Fruit fly (Drosophila melanogaster) whole organism, prepupa: Measurements from ENCODE around the gene Septin1.

ENCODE experiments used
- CG11762 ChIP-seq: fragments of 200-800 bp; sonication (Bioruptor generic); optimal IDR thresholded peaks from 3 replicates; lab custom pipeline; 2016; ENCODE audit warnings: missing biosample characterization, missing genetic modification characterization; ENCODE audit not compliant: insufficient read depth
- CG16779 ChIP-seq: fragments of 200-800 bp; sonication (Bioruptor generic); optimal IDR thresholded peaks from 3 replicates; lab custom pipeline; 2017; ENCODE audit warnings: missing biosample characterization, mild to moderate bottlenecking, missing genetic modification characterization
- CG34406 ChIP-seq: fragments of 200-800 bp; sonication (Bioruptor generic); optimal IDR thresholded peaks from 3 replicates; lab custom pipeline; 2016; ENCODE audit warnings: missing biosample characterization, missing genetic modification characterization
- CG3919 ChIP-seq: fragments of 200-800 bp; sonication (Bioruptor generic); optimal IDR thresholded peaks from 3 replicates; lab custom pipeline; 2016; ENCODE audit warnings: missing biosample characterization, missing genetic modification characterization
- CG4318 ChIP-seq: fragments of 200-800 bp; sonication (Bioruptor generic); optimal IDR thresholded peaks from 3 replicates; lab custom pipeline; 2017; ENCODE audit warnings: missing biosample characterization, mild to moderate bottlenecking, missing genetic modification characterization
- CG8119 ChIP-seq: fragments of 200-800 bp; sonication (Bioruptor generic); IDR thresholded peaks from 3 replicates; pipeline ENCODE4 v1.3.6; 2022; ENCODE audit warnings: missing biosample characterization, missing genetic modification characterization
- Hr4 ChIP-seq: fragments of 200-800 bp; sonication (Bioruptor generic); optimal IDR thresholded peaks from 3 replicates; lab custom pipeline; 2016; ENCODE audit warnings: missing biosample characterization, missing genetic modification characterization
- OdsH ChIP-seq: fragments of 200-800 bp; sonication (Bioruptor generic); optimal IDR thresholded peaks from 3 replicates; lab custom pipeline; 2016; ENCODE audit warnings: missing biosample characterization, missing genetic modification characterization
- Sox102F ChIP-seq: fragments of 200-800 bp; sonication (Bioruptor generic); optimal IDR thresholded peaks from 2 replicates; lab custom pipeline; 2016; ENCODE audit warnings: missing biosample characterization, mild to moderate bottlenecking, missing genetic modification characterization
- cyc ChIP-seq: fragments of 200-800 bp; sonication (Bioruptor generic); optimal IDR thresholded peaks from 3 replicates; lab custom pipeline; 2016; ENCODE audit warnings: missing biosample characterization, missing genetic modification characterization
- eg ChIP-seq: fragments of 200-800 bp; sonication (Bioruptor generic); IDR thresholded peaks from 3 replicates; pipeline ENCODE4 v1.3.6; 2022; ENCODE audit warnings: missing biosample characterization, missing genetic modification characterization
- spab ChIP-seq: fragments of 200-800 bp; sonication (Bioruptor generic); optimal IDR thresholded peaks from 2 replicates; lab custom pipeline; 2017; ENCODE audit warnings: missing biosample characterization, mild to moderate bottlenecking, missing genetic modification characterization, missing genetic modification reagents
- ss ChIP-seq, 2 experiments: fragments of 200-800 bp; sonication (Bioruptor generic); optimal IDR thresholded peaks; 2 replicates in 1 of 2; 3 replicates in 1 of 2; lab custom pipeline; 2017 to 2018; ENCODE audit warnings: mild to moderate bottlenecking in 2 of 2, missing biosample characterization in 2 of 2, missing genetic modification characterization in 2 of 2, moderate library complexity in 1 of 2
- svp ChIP-seq: fragments of 200-800 bp; sonication (Bioruptor generic); peaks from one replicate; lab custom pipeline; 2016; ENCODE audit warnings: missing biosample characterization, missing genetic modification characterization

- TF ChIP-seq CG8119 = no peak
- peak; percentile 24 to 27 for TF ChIP-seq ss (GFP tag; optimal IDR thresholded peaks at IDR 0.05; lab: Kevin White, UChicago)
- no peak for TF ChIP-seq OdsH
- TF ChIP-seq Sox102F (GFP tag; lab: Kevin White, UChicago) = peak; percentile 23
- no peak for TF ChIP-seq svp
- no peak for TF ChIP-seq CG34406
- peak; percentile 28 for TF ChIP-seq CG16779 (tag; lab: Kevin White, UChicago)
- TF ChIP-seq CG11762 = no peak
- no peak for TF ChIP-seq Hr4 (GFP tag; lab: Kevin White, UChicago)
- TF ChIP-seq spab (GFP tag; lab: Kevin White, UChicago) = no peak
- no peak for TF ChIP-seq eg (GFP tag; lab: Robert Waterston, UW)
- no peak for TF ChIP-seq cyc (GFP tag; lab: Kevin White, UChicago)
- no peak for TF ChIP-seq CG3919 (GFP tag; lab: Kevin White, UChicago)
- no peak for TF ChIP-seq CG4318 (GFP tag; lab: Kevin White, UChicago)
Observed at dm6 chrX:21369149-21369988, 11.3 kb downstream of the Septin1 start.
